Worm (Caenorhabditis elegans) whole organism, L3 larva: Measurements from ENCODE around the gene ippk-1.
A peak's percentile ranks its signal among the peaks of the same experiment; 100 is the strongest.

ENCODE experiments used
- R02D3.7 ChIP-seq: fragments of 150-350 bp; optimal IDR thresholded peaks from 2 replicates; lab custom pipeline; 2014; ENCODE audit warnings: missing biosample characterization, missing genetic modification characterization
- ZK546.5 ChIP-seq: sonication (generic microtip); optimal IDR thresholded peaks from 2 replicates; lab custom pipeline; 2017; ENCODE audit warnings: missing biosample characterization, missing genetic modification characterization
- aly-2 ChIP-seq: fragments of 150-350 bp; optimal IDR thresholded peaks from 2 replicates; lab custom pipeline; 2014; ENCODE audit warnings: missing biosample characterization, missing genetic modification characterization
- ama-1 ChIP-seq: fragments of 150-350 bp; optimal IDR thresholded peaks from 2 replicates; lab custom pipeline; 2018
- ceh-16 ChIP-seq: sonication (generic microtip); optimal IDR thresholded peaks from 2 replicates; lab custom pipeline; 2017; ENCODE audit warnings: missing biosample characterization, missing genetic modification characterization
- ceh-28 ChIP-seq: fragments of 150-350 bp; optimal IDR thresholded peaks from 2 replicates; lab custom pipeline; 2014; ENCODE audit warnings: missing biosample characterization, missing genetic modification reagents, missing genetic modification characterization
- ceh-82 ChIP-seq: fragments of 150-350 bp; optimal IDR thresholded peaks from 2 replicates; lab custom pipeline; 2014; ENCODE audit warnings: missing biosample characterization, missing genetic modification characterization
- ceh-9 ChIP-seq: sonication (generic microtip); optimal IDR thresholded peaks from 2 replicates; lab custom pipeline; 2018; ENCODE audit warnings: missing biosample characterization, missing genetic modification characterization
- daf-12 ChIP-seq: fragments of 150-350 bp; optimal IDR thresholded peaks from 2 replicates; lab custom pipeline; 2014; ENCODE audit warnings: missing biosample characterization, missing genetic modification reagents, missing genetic modification characterization
- egl-27 ChIP-seq: sonication (generic microtip); optimal IDR thresholded peaks from 4 replicates; lab custom pipeline; 2017; ENCODE audit warnings: missing biosample characterization, missing genetic modification reagents, missing genetic modification characterization
- egl-5 ChIP-seq: fragments of 150-350 bp; optimal IDR thresholded peaks from 2 replicates; lab custom pipeline; 2017; ENCODE audit warnings: missing biosample characterization, missing genetic modification reagents, missing genetic modification characterization, inconsistent platforms
- elt-1 ChIP-seq: fragments of 150-350 bp; optimal IDR thresholded peaks from 2 replicates; lab custom pipeline; 2014; ENCODE audit warnings: missing biosample characterization, missing genetic modification characterization
- elt-2 ChIP-seq: sonication (generic microtip); optimal IDR thresholded peaks from 2 replicates; lab custom pipeline; 2016; ENCODE audit warnings: missing genetic modification reagents, mild to moderate bottlenecking, missing genetic modification characterization, missing compliant biosample characterization
- elt-3 ChIP-seq, 3 experiments: fragments of 150-350 bp in 1 of 3; sonication (generic microtip) in 2 of 3; optimal IDR thresholded peaks; 2 replicates in 2 of 3; 4 replicates in 1 of 3; lab custom pipeline; 2014 to 2017; ENCODE audit warnings: missing biosample characterization in 3 of 3, missing genetic modification characterization in 3 of 3
- eor-1 ChIP-seq, 2 experiments: fragments of 150-350 bp; optimal IDR thresholded peaks; 2 replicates each; lab custom pipeline; 2014 to 2018; ENCODE audit warnings: missing biosample characterization in 2 of 2, missing genetic modification characterization in 2 of 2
- fkh-10 ChIP-seq: sonication (generic microtip); optimal IDR thresholded peaks from 2 replicates; lab custom pipeline; 2017; ENCODE audit warnings: missing biosample characterization, missing genetic modification reagents, missing genetic modification characterization
- fkh-2 ChIP-seq: fragments of 150-350 bp; optimal IDR thresholded peaks from 2 replicates; lab custom pipeline; 2014; ENCODE audit warnings: missing biosample characterization, missing genetic modification reagents, missing genetic modification characterization
- fos-1 ChIP-seq: fragments of 150-350 bp; optimal IDR thresholded peaks from 2 replicates; lab custom pipeline; 2014; ENCODE audit warnings: missing biosample characterization, missing genetic modification characterization
- hmg-11 ChIP-seq: sonication (generic microtip); optimal IDR thresholded peaks from 2 replicates; lab custom pipeline; 2016; ENCODE audit warnings: missing genetic modification characterization, missing compliant biosample characterization
- jun-1 ChIP-seq: fragments of 150-350 bp; optimal IDR thresholded peaks from 2 replicates; lab custom pipeline; 2014; ENCODE audit warnings: missing biosample characterization, missing genetic modification reagents, missing genetic modification characterization
- lin-15B ChIP-seq: fragments of 150-350 bp; optimal IDR thresholded peaks from 2 replicates; lab custom pipeline; 2014; ENCODE audit warnings: missing biosample characterization, missing genetic modification characterization
- lin-39 ChIP-seq: fragments of 150-350 bp; optimal IDR thresholded peaks from 2 replicates; lab custom pipeline; 2018; ENCODE audit warnings: missing biosample characterization, missing genetic modification reagents, missing genetic modification characterization
- lsy-12 ChIP-seq: sonication (generic microtip); optimal IDR thresholded peaks from 2 replicates; lab custom pipeline; 2016; ENCODE audit warnings: mild to moderate bottlenecking, missing genetic modification characterization, missing compliant biosample characterization
- mdl-1 ChIP-seq: fragments of 150-350 bp; optimal IDR thresholded peaks from 2 replicates; lab custom pipeline; 2014; ENCODE audit warnings: missing biosample characterization, missing genetic modification characterization
- mml-1 ChIP-seq: fragments of 150-350 bp; sonication (generic microtip); optimal IDR thresholded peaks from 3 replicates; lab custom pipeline; 2014; ENCODE audit warnings: missing biosample characterization, missing genetic modification characterization
- nfya-1 ChIP-seq: sonication (generic microtip); optimal IDR thresholded peaks from 2 replicates; lab custom pipeline; 2017; ENCODE audit warnings: missing genetic modification characterization, mild to moderate bottlenecking, missing compliant biosample characterization, antibody characterized with exemption, moderate library complexity; ENCODE audit not compliant: insufficient read depth
- nhr-11 ChIP-seq: fragments of 150-350 bp; optimal IDR thresholded peaks from 2 replicates; lab custom pipeline; 2014; ENCODE audit warnings: missing biosample characterization, missing genetic modification characterization
- nhr-12 ChIP-seq: fragments of 150-350 bp; optimal IDR thresholded peaks from 2 replicates; lab custom pipeline; 2014; ENCODE audit warnings: missing biosample characterization, missing genetic modification characterization
- nhr-23 ChIP-seq: fragments of 150-350 bp; optimal IDR thresholded peaks from 2 replicates; lab custom pipeline; 2014; ENCODE audit warnings: missing biosample characterization, missing genetic modification reagents, missing genetic modification characterization
- nhr-237 ChIP-seq: fragments of 150-350 bp; optimal IDR thresholded peaks from 2 replicates; lab custom pipeline; 2014; ENCODE audit warnings: missing biosample characterization, missing genetic modification characterization
- nhr-25 ChIP-seq: sonication (generic microtip); optimal IDR thresholded peaks from 2 replicates; lab custom pipeline; 2017; ENCODE audit warnings: missing biosample characterization, missing genetic modification characterization
- nhr-28 ChIP-seq: fragments of 150-350 bp; optimal IDR thresholded peaks from 2 replicates; lab custom pipeline; 2014; ENCODE audit warnings: missing biosample characterization, missing genetic modification characterization
- nhr-43 ChIP-seq: sonication (generic microtip); optimal IDR thresholded peaks from 2 replicates; lab custom pipeline; 2016; ENCODE audit warnings: mild to moderate bottlenecking, missing genetic modification characterization, missing compliant biosample characterization; ENCODE audit not compliant: poor library complexity, severe bottlenecking
- nhr-67 ChIP-seq: fragments of 150-350 bp; optimal IDR thresholded peaks from 2 replicates; lab custom pipeline; 2014; ENCODE audit warnings: missing biosample characterization, missing genetic modification characterization
- nhr-76 ChIP-seq: fragments of 150-350 bp; sonication (generic microtip); optimal IDR thresholded peaks from 5 replicates; lab custom pipeline; 2014; ENCODE audit warnings: missing biosample characterization, missing genetic modification characterization
- nhr-77 ChIP-seq: fragments of 150-350 bp; optimal IDR thresholded peaks from 2 replicates; lab custom pipeline; 2014; ENCODE audit warnings: missing biosample characterization, missing genetic modification characterization
- pha-4 ChIP-seq: fragments of 150-350 bp; optimal IDR thresholded peaks from 2 replicates; lab custom pipeline; 2014; ENCODE audit warnings: missing biosample characterization, missing genetic modification reagents, missing genetic modification characterization
- pqm-1 ChIP-seq: fragments of 150-350 bp; optimal IDR thresholded peaks from 2 replicates; lab custom pipeline; 2017; ENCODE audit warnings: missing biosample characterization, missing genetic modification characterization, inconsistent platforms
- sea-2 ChIP-seq: fragments of 150-350 bp; sonication (generic microtip); optimal IDR thresholded peaks from 4 replicates; lab custom pipeline; 2014; ENCODE audit warnings: missing biosample characterization, missing genetic modification reagents, missing genetic modification characterization
- skn-1 ChIP-seq: fragments of 150-350 bp; optimal IDR thresholded peaks from 2 replicates; lab custom pipeline; 2014; ENCODE audit warnings: missing biosample characterization, missing genetic modification characterization
- snpc-4 ChIP-seq: fragments of 150-350 bp; optimal IDR thresholded peaks from 2 replicates; lab custom pipeline; 2014; ENCODE audit warnings: missing biosample characterization, missing genetic modification characterization
- tbx-2 ChIP-seq: sonication (generic microtip); optimal IDR thresholded peaks from 2 replicates; lab custom pipeline; 2016; ENCODE audit warnings: mild to moderate bottlenecking, missing genetic modification characterization, missing compliant biosample characterization
- unc-39 ChIP-seq: sonication (generic microtip); optimal IDR thresholded peaks from 4 replicates; lab custom pipeline; 2017; ENCODE audit warnings: missing biosample characterization, missing genetic modification characterization
- unc-62 ChIP-seq: fragments of 150-350 bp; sonication (generic microtip); optimal IDR thresholded peaks from 4 replicates; lab custom pipeline; 2014; ENCODE audit warnings: missing biosample characterization, missing genetic modification reagents, missing genetic modification characterization
- zag-1 ChIP-seq: fragments of 150-350 bp; optimal IDR thresholded peaks from 2 replicates; lab custom pipeline; 2014; ENCODE audit warnings: missing biosample characterization, missing genetic modification characterization
- ztf-11 ChIP-seq: fragments of 150-350 bp; optimal IDR thresholded peaks from 2 replicates; lab custom pipeline; 2014; ENCODE audit warnings: missing biosample characterization, missing genetic modification characterization
- ztf-4 ChIP-seq: fragments of 150-350 bp; optimal IDR thresholded peaks from 2 replicates; lab custom pipeline; 2014; ENCODE audit warnings: missing biosample characterization, missing genetic modification characterization

Gene ippk-1

DNA sequence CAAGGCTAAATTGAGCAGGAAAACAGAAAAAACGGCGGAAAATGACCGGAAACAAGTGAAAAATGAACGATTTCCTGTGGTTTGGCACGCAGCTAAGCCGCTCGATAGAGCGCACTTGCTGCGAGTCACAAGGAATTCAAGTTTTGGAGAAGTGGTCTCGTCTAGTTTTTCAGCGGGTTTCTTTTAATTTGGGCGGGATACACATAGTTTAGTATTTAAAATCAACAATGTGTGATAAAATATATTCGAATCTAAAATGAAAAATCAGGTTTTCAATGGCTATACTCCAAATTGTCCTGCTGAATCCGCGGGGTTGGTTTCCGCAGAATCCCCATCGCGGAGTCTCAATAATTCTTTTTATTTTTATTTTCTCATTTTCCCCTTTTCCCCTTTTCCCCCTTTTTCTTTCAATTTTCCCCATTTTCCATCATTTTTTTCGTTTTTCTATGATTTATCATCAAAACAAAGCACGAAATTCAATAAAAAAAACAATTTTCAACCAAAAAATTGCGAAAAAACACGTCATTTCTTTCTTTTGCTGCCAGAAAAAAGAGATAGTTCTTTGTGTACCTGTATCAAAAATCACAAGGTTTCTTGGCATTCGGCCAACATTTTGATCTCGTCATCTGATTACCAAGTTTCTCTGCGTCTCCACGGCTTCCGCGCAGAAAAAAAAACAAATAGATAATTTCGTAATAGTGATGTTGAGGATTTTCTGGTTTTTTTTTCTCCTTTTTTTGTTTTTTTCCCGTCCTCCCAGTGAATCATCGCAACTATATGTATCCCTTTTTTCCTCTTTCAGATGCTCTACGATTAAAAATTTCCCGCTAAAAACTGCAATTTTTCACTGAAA, at the start of gene ippk-1:
TSS of gene ippk-1 (plus strand) at position 803 of the 853 bp plus-strand sequence.
- TF ChIP-seq snpc-4 (tag; lab: Kevin White, UChicago) (no peak), fos-1 (tag; lab: Kevin White, UChicago) (no peak), pqm-1 (tag; lab: Kevin White, UChicago) (peak; percentile 22), nhr-12 (tag; lab: Kevin White, UChicago) (no peak), elt-1 (tag; lab: Kevin White, UChicago) (no peak), nhr-25 (tag; lab: Kevin White, UChicago) (peak; percentile 27), sea-2 (GFP tag; lab: Kevin White, UChicago) (no peak), egl-27 (tag; lab: Kevin White, UChicago) (no peak), ceh-82 (no peak), nhr-11 (peak; percentile 12), ceh-9 (no peak), nhr-77 (no peak), ztf-4 (tag; lab: Kevin White, UChicago) (no peak), ceh-16 (tag; lab: Kevin White, UChicago) (no peak), unc-39 (tag; lab: Kevin White, UChicago) (no peak), nhr-43 (tag; lab: Kevin White, UChicago) (peak; percentile 52), ceh-28 (peak; percentile 16), daf-12 (no peak), lsy-12 (tag; lab: Kevin White, UChicago) (no peak), fkh-10 (GFP tag; lab: Kevin White, UChicago) (peak; percentile 47), elt-3 (tag; optimal IDR thresholded peaks at IDR 0.05; lab: Kevin White, UChicago) (no peak), mdl-1 (no peak), zag-1 (tag; lab: Kevin White, UChicago) (no peak), unc-62 (GFP tag; lab: Kevin White, UChicago) (no peak), nhr-28 (no peak), nfya-1 (tag; lab: Kevin White, UChicago) (peak; percentile 64), ama-1 (lab: Kevin White, UChicago) (peak; percentile 30), nhr-67 (no peak), nhr-23 (tag; lab: Kevin White, UChicago) (peak; percentile 63), ZK546.5 (no peak), egl-5 (peak; percentile 82), ztf-11 (tag; lab: Kevin White, UChicago) (no peak), eor-1 (tag; optimal IDR thresholded peaks at IDR 0.05; lab: Kevin White, UChicago) (no peak), fkh-2 (no peak), mml-1 (tag; lab: Kevin White, UChicago) (no peak), tbx-2 (tag; lab: Kevin White, UChicago) (peak; percentile 18), elt-2 (peak; percentile 57), aly-2 (tag; lab: Kevin White, UChicago) (no peak), jun-1 (no peak), lin-15B (peak; percentile 75), hmg-11 (peak; percentile 31), nhr-237 (no peak), nhr-76 (tag; lab: Kevin White, UChicago) (no peak), skn-1 (no peak), lin-39 (peak; percentile 58), R02D3.7 (tag; lab: Kevin White, UChicago) (no peak), pha-4 (peak; percentile 57)
